Fruit fly (Drosophila melanogaster): ENCODE measurements around the gene CG11585.

Gene CG11585

DNA sequence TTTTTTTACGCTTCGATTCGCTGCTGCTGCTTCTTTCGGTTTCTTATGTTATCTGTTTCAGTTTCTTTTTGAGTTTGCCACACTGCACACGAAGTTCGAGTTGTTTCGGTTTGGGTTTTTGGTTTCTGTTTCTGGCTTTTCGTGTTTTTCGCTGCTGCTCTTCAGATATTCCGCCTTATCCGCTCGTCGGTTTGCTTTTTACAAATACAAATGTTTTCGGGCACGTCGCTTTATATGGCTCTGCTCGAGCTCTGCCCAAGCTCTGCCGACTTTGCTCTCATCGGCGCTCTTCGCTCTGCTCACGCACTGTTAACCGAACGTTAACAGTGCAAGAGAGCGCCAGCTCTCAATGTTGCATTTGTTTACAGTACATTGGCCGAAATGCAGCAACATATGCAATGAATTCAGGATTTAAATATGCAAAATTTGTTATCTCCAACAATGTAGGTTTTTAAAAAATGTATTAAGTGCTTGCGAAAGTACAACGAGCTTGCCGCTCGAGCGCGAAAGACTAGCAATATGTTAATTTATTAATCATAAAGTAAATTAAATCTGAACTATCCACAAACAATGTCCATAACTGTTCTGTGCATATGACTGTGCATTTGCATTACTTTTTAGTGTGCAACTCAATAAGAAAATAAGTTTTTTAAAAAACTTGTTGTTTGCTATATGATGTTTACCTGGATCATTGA lies 22.1 kb downstream of the CG11585 start (continued):
- TF ChIP-seq MBD-R2 (GFP tag; IDR thresholded peaks at IDR 0.05) (no peak), CG14050 (GFP tag; IDR thresholded peaks at IDR 0.05) (no peak), CG3407 (GFP tag; optimal IDR thresholded peaks at IDR 0.05) (no peak), CG31441 (GFP tag; IDR thresholded peaks at IDR 0.05) (0 out of 2 replicates have a peak, but pooled peaks have one; percentile 10), CG10565 (GFP tag; optimal IDR thresholded peaks at IDR 0.05) (no peak), Ets65A (GFP tag) (no peak), Scr (GFP tag; IDR thresholded peaks at IDR 0.05; ENCODE audit: partially characterized antibody) (no peak), CG2678 (tag; optimal IDR thresholded peaks at IDR 0.05) (peak; percentile 9), Atf6 (GFP tag; IDR thresholded peaks at IDR 0.05) (no peak), Bdp1 (GFP tag; optimal IDR thresholded peaks at IDR 0.05) (no peak), CG3995 (GFP tag; optimal IDR thresholded peaks at IDR 0.05) (no peak), Bgb (GFP tag; IDR thresholded peaks at IDR 0.05; ENCODE audit: partially characterized antibody) (peak; percentile 24; the same call in 1 of the 2 replicates), fd64A (GFP tag; optimal IDR thresholded peaks at IDR 0.05) (no peak), Mad (GFP tag; optimal IDR thresholded peaks at IDR 0.05) (no peak), ttk (GFP tag; IDR thresholded peaks at IDR 0.05) (no peak), Xbp1 (GFP tag; optimal IDR thresholded peaks at IDR 0.05) (no peak), ato (GFP tag; IDR thresholded peaks at IDR 0.05; ENCODE audit: partially characterized antibody) (peak; percentile 9; the same call in 1 of the 2 replicates), CG1603 (tag; optimal IDR thresholded peaks at IDR 0.05) (peak; percentile 6), Sox102F (GFP tag; optimal IDR thresholded peaks at IDR 0.05) (peak; percentile 11), CG2875 (GFP tag; optimal IDR thresholded peaks at IDR 0.05) (no peak), CG2202 (tag; optimal IDR thresholded peaks at IDR 0.05) (no peak), ranshi (GFP tag; IDR thresholded peaks at IDR 0.05) (no peak), CG12391 (tag; optimal IDR thresholded peaks at IDR 0.05) (no peak), hb (GFP tag; IDR thresholded peaks at IDR 0.05; ENCODE audit: partially characterized antibody) (no peak), vvl (GFP tag; IDR thresholded peaks at IDR 0.05) (peak; percentile 44; the same call in 1 of the 2 replicates), chm (GFP tag; IDR thresholded peaks at IDR 0.05) (peak; percentile 80), inv (GFP tag; IDR thresholded peaks at IDR 0.05; ENCODE audit: partially characterized antibody) (0 out of 2 replicates have a peak, but pooled peaks have one; percentile 9), CG1024 (GFP tag; IDR thresholded peaks at IDR 0.05) (no peak), NK7.1 (GFP tag; optimal IDR thresholded peaks at IDR 0.05) (no peak), CG7839 (tag; optimal IDR thresholded peaks at IDR 0.05) (peak; percentile 5), schlank (tag; optimal IDR thresholded peaks at IDR 0.05) (no peak), CG10462 (GFP tag; optimal IDR thresholded peaks at IDR 0.05) (no peak), CG2199 (GFP tag; IDR thresholded peaks at IDR 0.05) (peak; percentile 70; the same call in 2 of the 3 replicates), fd102C (GFP tag; optimal IDR thresholded peaks at IDR 0.05) (no peak), CG10654 (GFP tag; optimal IDR thresholded peaks at IDR 0.05) (no peak), lab (GFP tag; optimal IDR thresholded peaks at IDR 0.05) (peak; percentile 37), Med (GFP tag) (peak; percentile 81), Antp (GFP tag; optimal IDR thresholded peaks at IDR 0.05) (no peak), Fer3 (tag; optimal IDR thresholded peaks at IDR 0.05) (no peak), slp2 (GFP tag; optimal IDR thresholded peaks at IDR 0.05) (no peak), CG8924 (tag; optimal IDR thresholded peaks at IDR 0.05) (no peak), chinmo (GFP tag; IDR thresholded peaks at IDR 0.05; ENCODE audit: partially characterized antibody) (peak; percentile 79; the same call in 3 of the 4 replicates), Awh (GFP tag; IDR thresholded peaks at IDR 0.05) (no peak), Asciz (GFP tag; optimal IDR thresholded peaks at IDR 0.05) (no peak), cg (GFP tag; optimal IDR thresholded peaks at IDR 0.05) (peak; percentile 45), bigmax (GFP tag; optimal IDR thresholded peaks at IDR 0.05) (no peak), Adf1 (GFP tag; IDR thresholded peaks at IDR 0.05) (peak; percentile 90), Taf1 (GFP tag; IDR thresholded peaks at IDR 0.05) (no peak), Dref (GFP tag; IDR thresholded peaks at IDR 0.05) (no peak), CG9932 (GFP tag; IDR thresholded peaks at IDR 0.05) (no peak)
